Worm (Caenorhabditis elegans) whole organism, mixed stage, embryonic: ENCODE measurements around the gene dlat-1.

Experiments
- M03D4.4 ChIP-seq: sonication (generic microtip); optimal IDR thresholded peaks from 2 replicates; lab custom pipeline; 2017; ENCODE audit warnings: mild to moderate bottlenecking, missing genetic modification characterization, missing compliant biosample characterization
- bed-3 ChIP-seq: fragments of 200-800 bp; sonication (Bioruptor generic); optimal IDR thresholded peaks from 3 replicates; lab custom pipeline; 2018; ENCODE audit warnings: mild to moderate bottlenecking, missing genetic modification characterization, moderate library complexity, missing compliant biosample characterization
- ceh-39 ChIP-seq: fragments of 150-350 bp; optimal IDR thresholded peaks from 2 replicates; lab custom pipeline; 2014; ENCODE audit warnings: missing biosample characterization, missing genetic modification characterization
- ceh-43 ChIP-seq: fragments of 200-800 bp; sonication (Bioruptor generic); optimal IDR thresholded peaks from 2 replicates; lab custom pipeline; 2018; ENCODE audit warnings: mild to moderate bottlenecking, missing genetic modification characterization, moderate library complexity, missing compliant biosample characterization
- ceh-83 ChIP-seq: fragments of 200-800 bp; sonication (Bioruptor generic); optimal IDR thresholded peaks from 2 replicates; lab custom pipeline; 2018; ENCODE audit warnings: mild to moderate bottlenecking, missing genetic modification characterization, missing compliant biosample characterization
- ces-1 ChIP-seq: fragments of 150-350 bp; optimal IDR thresholded peaks from 2 replicates; lab custom pipeline; 2014; ENCODE audit warnings: missing biosample characterization, missing genetic modification reagents, missing genetic modification characterization
- cnd-1 ChIP-seq: fragments of 200-800 bp; sonication (Bioruptor generic); optimal IDR thresholded peaks from 2 replicates; lab custom pipeline; 2018; ENCODE audit warnings: mild to moderate bottlenecking, missing genetic modification characterization, missing compliant biosample characterization
- elt-1 ChIP-seq: sonication (generic microtip); optimal IDR thresholded peaks from 2 replicates; lab custom pipeline; 2017; ENCODE audit warnings: missing genetic modification characterization, mild to moderate bottlenecking, missing compliant biosample characterization, antibody characterized with exemption, moderate library complexity, borderline replicate concordance; ENCODE audit not compliant: insufficient read depth
- elt-3 ChIP-seq: fragments of 150-350 bp; optimal IDR thresholded peaks from 2 replicates; lab custom pipeline; 2014; ENCODE audit warnings: missing biosample characterization, missing genetic modification characterization
- flh-1 ChIP-seq: fragments of 200-800 bp; sonication (Bioruptor generic); optimal IDR thresholded peaks from 2 replicates; lab custom pipeline; 2018; ENCODE audit warnings: mild to moderate bottlenecking, missing genetic modification characterization, moderate library complexity, missing compliant biosample characterization
- ham-2 ChIP-seq: fragments of 200-800 bp; sonication (Bioruptor generic); optimal IDR thresholded peaks from 2 replicates; lab custom pipeline; 2018; ENCODE audit warnings: mild to moderate bottlenecking, missing genetic modification characterization, missing compliant biosample characterization
- lin-13 ChIP-seq: fragments of 150-350 bp; optimal IDR thresholded peaks from 2 replicates; lab custom pipeline; 2014; ENCODE audit warnings: missing biosample characterization, missing genetic modification characterization
- lin-32 ChIP-seq: fragments of 200-800 bp; sonication (Bioruptor generic); optimal IDR thresholded peaks from 2 replicates; lab custom pipeline; 2018; ENCODE audit warnings: mild to moderate bottlenecking, missing genetic modification characterization, missing compliant biosample characterization
- lsy-2 ChIP-seq: fragments of 150-350 bp; optimal IDR thresholded peaks from 2 replicates; lab custom pipeline; 2014; ENCODE audit warnings: missing biosample characterization, missing genetic modification characterization
- mab-5 ChIP-seq: fragments of 150-350 bp; optimal IDR thresholded peaks from 2 replicates; lab custom pipeline; 2014; ENCODE audit warnings: missing biosample characterization, missing genetic modification characterization
- mep-1 ChIP-seq: fragments of 150-350 bp; optimal IDR thresholded peaks from 2 replicates; lab custom pipeline; 2017; ENCODE audit warnings: missing biosample characterization, missing genetic modification reagents, missing genetic modification characterization, inconsistent platforms
- mls-2 ChIP-seq: sonication (generic microtip); optimal IDR thresholded peaks from 2 replicates; lab custom pipeline; 2016; ENCODE audit warnings: mild to moderate bottlenecking, missing genetic modification characterization, moderate library complexity, missing compliant biosample characterization
- nhr-12 ChIP-seq: fragments of 150-350 bp; optimal IDR thresholded peaks from 2 replicates; lab custom pipeline; 2014; ENCODE audit warnings: missing biosample characterization, missing genetic modification characterization
- nhr-2 ChIP-seq: fragments of 150-350 bp; optimal IDR thresholded peaks from 2 replicates; lab custom pipeline; 2014; ENCODE audit warnings: missing biosample characterization, missing genetic modification characterization
- nhr-237 ChIP-seq: fragments of 150-350 bp; optimal IDR thresholded peaks from 2 replicates; lab custom pipeline; 2014; ENCODE audit warnings: missing biosample characterization, missing genetic modification characterization
- nhr-28 ChIP-seq: fragments of 150-350 bp; optimal IDR thresholded peaks from 2 replicates; lab custom pipeline; 2014; ENCODE audit warnings: missing biosample characterization, missing genetic modification characterization
- pha-4 ChIP-seq: fragments of 150-350 bp; optimal IDR thresholded peaks from 2 replicates; lab custom pipeline; 2018; ENCODE audit warnings: missing biosample characterization, missing genetic modification reagents, missing genetic modification characterization
- sem-2 ChIP-seq: fragments of 200-800 bp; sonication (Bioruptor generic); optimal IDR thresholded peaks from 2 replicates; lab custom pipeline; 2018; ENCODE audit warnings: mild to moderate bottlenecking, missing genetic modification characterization, missing compliant biosample characterization
- tbx-8 ChIP-seq: fragments of 200-800 bp; sonication (Bioruptor generic); optimal IDR thresholded peaks from 2 replicates; lab custom pipeline; 2018; ENCODE audit warnings: mild to moderate bottlenecking, missing genetic modification characterization, moderate library complexity, missing compliant biosample characterization
- unc-120 ChIP-seq: sonication (generic microtip); optimal IDR thresholded peaks from 2 replicates; lab custom pipeline; 2017; ENCODE audit warnings: missing genetic modification characterization, missing compliant biosample characterization; ENCODE audit not compliant: poor library complexity, severe bottlenecking
- unc-39 ChIP-seq: fragments of 150-350 bp; optimal IDR thresholded peaks from 2 replicates; lab custom pipeline; 2014; ENCODE audit warnings: missing biosample characterization, missing genetic modification characterization
- unc-62 ChIP-seq: fragments of 150-350 bp; optimal IDR thresholded peaks from 2 replicates; lab custom pipeline; 2014; ENCODE audit warnings: missing biosample characterization, missing genetic modification reagents, missing genetic modification characterization
- zip-8 ChIP-seq: fragments of 150-350 bp; optimal IDR thresholded peaks from 2 replicates; lab custom pipeline; 2014; ENCODE audit warnings: missing biosample characterization, missing genetic modification characterization
- ztf-11 ChIP-seq: fragments of 150-350 bp; optimal IDR thresholded peaks from 2 replicates; lab custom pipeline; 2014; ENCODE audit warnings: missing biosample characterization, missing genetic modification characterization

dlat-1 gene

DNA sequence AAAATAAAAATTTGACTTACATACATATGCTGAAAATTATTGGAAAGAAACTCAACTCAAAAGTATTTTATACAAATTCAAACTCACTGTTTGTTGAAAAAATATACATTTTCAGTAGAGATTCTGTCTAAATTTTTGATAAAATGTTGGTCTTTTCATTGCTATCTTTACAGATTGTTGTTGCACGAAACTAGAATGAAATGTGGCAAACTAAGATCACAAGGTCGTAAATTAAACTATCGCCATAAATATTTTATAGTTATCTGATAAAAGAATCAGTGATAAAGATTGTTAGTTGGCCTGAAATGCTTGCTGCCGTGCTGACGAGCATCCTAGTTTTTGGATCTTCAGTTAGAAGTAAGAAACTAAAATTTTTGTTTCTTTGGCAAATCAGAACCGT, 31.9 kb upstream of the dlat-1 start, which contains the start of gene clec-55:
TSS of gene clec-55 (plus strand) at position 301 of the 400 bp plus-strand sequence.
- TF ChIP-seq unc-62 (GFP tag; lab: Kevin White, UChicago), result no peak
- no peak for TF ChIP-seq mls-2 (tag; lab: Kevin White, UChicago)
- no peak for TF ChIP-seq lin-13 (tag; lab: Kevin White, UChicago)
- no peak for TF ChIP-seq ces-1
- TF ChIP-seq ceh-39 (tag; lab: Kevin White, UChicago), result no peak
- TF ChIP-seq nhr-2 (tag; lab: Kevin White, UChicago), result no peak
- TF ChIP-seq unc-39 (tag; lab: Kevin White, UChicago), result no peak
- TF ChIP-seq nhr-237, result no peak
- no peak for TF ChIP-seq mab-5 (tag; lab: Kevin White, UChicago)
- no peak for TF ChIP-seq pha-4 (tag; lab: Kevin White, UChicago)

DNA sequence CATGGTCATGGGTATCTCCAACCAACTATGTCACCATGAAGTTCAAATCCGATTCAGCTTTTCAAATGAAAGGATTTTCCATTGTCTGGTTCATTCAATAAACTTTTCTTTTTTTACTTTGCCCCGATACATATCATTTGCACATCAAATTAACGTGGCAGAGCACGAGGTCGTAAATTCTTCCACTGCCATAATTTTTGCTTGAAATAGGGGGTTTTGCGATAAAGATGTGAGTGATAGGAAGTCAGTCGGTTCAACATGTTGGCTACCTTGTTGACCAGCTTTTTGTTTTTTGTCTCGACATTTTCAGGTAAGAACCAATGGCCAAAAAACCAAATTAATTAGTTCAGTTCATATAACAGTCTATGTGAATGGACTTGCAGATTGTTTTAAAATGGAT, 29.6 kb upstream of the dlat-1 start, which contains the start of gene clec-54:
TSS of gene clec-54 (plus strand) at position 224 of the 400 bp plus-strand sequence.
- TF ChIP-seq zip-8 (tag; lab: Kevin White, UChicago), result no peak
- TF ChIP-seq bed-3 (GFP tag; lab: Kevin White, UChicago), result no peak
- TF ChIP-seq ceh-43 (GFP tag; lab: Kevin White, UChicago), result no peak
- TF ChIP-seq mep-1 (tag; lab: Kevin White, UChicago), result no peak
- no peak for TF ChIP-seq M03D4.4 (tag; lab: Kevin White, UChicago)

DNA sequence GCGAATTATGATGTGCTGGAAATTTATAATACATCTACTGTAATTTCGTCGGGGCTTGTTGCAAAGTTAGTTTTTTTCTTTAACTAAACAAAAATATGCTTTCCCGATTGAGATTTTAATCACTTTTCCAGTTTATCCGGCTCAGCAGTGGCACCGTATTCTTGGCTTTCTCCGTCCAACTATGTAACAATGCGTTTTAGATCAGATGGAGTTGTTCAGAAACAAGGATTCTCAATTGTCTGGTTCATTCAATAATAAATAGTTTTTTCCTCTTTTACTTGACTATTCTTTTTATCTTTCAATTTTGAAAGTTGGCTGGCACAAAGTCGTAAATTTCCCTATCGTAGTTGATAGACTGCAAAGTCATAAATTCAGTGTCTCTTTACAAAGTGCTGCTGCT, 27.0 kb upstream of the dlat-1 start, which contains the start of gene clec-56:
TSS of gene clec-56 (plus strand) at position 301 of the 400 bp plus-strand sequence.
- no peak for TF ChIP-seq elt-3 (tag; lab: Kevin White, UChicago)
- TF ChIP-seq nhr-28 (tag; lab: Kevin White, UChicago), result no peak
- no peak for TF ChIP-seq tbx-8 (GFP tag; lab: Kevin White, UChicago)
- no peak for TF ChIP-seq ceh-39 (tag; lab: Kevin White, UChicago)
- TF ChIP-seq ceh-43 (GFP tag; lab: Kevin White, UChicago), result no peak
- no peak for TF ChIP-seq cnd-1
- TF ChIP-seq ceh-83 (GFP tag; lab: Kevin White, UChicago), result no peak
- no peak for TF ChIP-seq unc-39 (tag; lab: Kevin White, UChicago)
- no peak for TF ChIP-seq lsy-2 (tag; lab: Kevin White, UChicago)
- no peak for TF ChIP-seq ces-1
- TF ChIP-seq lin-32, result no peak
- TF ChIP-seq nhr-12 (tag; lab: Kevin White, UChicago), result no peak
- TF ChIP-seq ztf-11 (tag; lab: Kevin White, UChicago), result no peak
- no peak for TF ChIP-seq pha-4 (tag; lab: Kevin White, UChicago)
- TF ChIP-seq mls-2 (tag; lab: Kevin White, UChicago), result no peak
- TF ChIP-seq flh-1 (GFP tag; lab: Kevin White, UChicago), result no peak
- TF ChIP-seq ham-2 (GFP tag; lab: Kevin White, UChicago), result no peak
- no peak for TF ChIP-seq bed-3 (GFP tag; lab: Kevin White, UChicago)
- no peak for TF ChIP-seq unc-120
- TF ChIP-seq mep-1 (tag; lab: Kevin White, UChicago), result no peak

DNA sequence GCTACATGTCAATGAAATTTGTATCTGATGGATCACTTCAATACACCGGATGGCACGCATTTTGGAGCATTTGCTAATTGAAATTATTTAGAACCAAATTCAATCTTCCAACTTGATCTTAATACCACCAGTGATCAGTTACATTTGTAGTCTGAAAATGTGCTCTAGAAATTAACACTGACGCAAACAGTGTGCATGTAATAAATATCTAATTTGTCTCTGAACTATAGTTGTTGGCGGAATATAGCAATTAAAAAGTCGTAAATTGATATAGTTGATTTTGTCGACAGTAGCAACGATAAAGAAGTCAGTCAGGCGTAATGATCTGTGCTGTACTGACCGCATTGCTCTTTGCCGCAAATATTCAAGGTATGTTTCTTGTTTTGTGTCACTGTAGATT, 25.1 kb upstream of the dlat-1 start, which contains the start of gene clec-227:
TSS of gene clec-227 (plus strand) at position 301 of the 400 bp plus-strand sequence.
- TF ChIP-seq nhr-2 (tag; lab: Kevin White, UChicago), result no peak
- no peak for TF ChIP-seq lin-13 (tag; lab: Kevin White, UChicago)
- TF ChIP-seq sem-2 (GFP tag; lab: Kevin White, UChicago), result no peak
- TF ChIP-seq, all 35 proteins: peak for 0

DNA sequence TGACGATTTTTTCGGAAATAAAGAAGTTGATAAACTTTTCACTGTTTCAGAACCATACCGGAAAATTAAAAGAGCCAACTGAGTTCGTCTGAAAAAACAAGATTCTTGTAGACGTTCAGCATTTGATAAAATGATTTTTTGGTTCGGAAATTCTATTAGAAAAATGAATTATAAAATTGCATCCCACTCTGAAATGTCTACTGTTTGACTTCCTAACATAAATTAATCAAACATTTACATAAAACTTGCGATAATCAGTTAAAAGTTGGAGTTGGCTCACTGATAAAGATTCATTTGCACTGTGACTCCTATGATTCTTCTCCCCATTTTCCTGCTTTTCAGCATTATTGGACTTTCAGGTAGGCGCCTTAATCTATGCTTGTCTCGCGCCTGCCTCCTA, 21.8 kb upstream of the dlat-1 start, which contains the start of gene clec-57:
TSS of gene clec-57 (plus strand) at position 301 of the 400 bp plus-strand sequence.
- TF ChIP-seq elt-1 (tag; lab: Kevin White, UChicago) (no peak), tbx-8 (GFP tag; lab: Kevin White, UChicago) (no peak), lin-32 (no peak), ham-2 (GFP tag; lab: Kevin White, UChicago) (no peak), unc-120 (no peak), sem-2 (GFP tag; lab: Kevin White, UChicago) (no peak), lin-13 (tag; lab: Kevin White, UChicago) (no peak), nhr-237 (no peak), ces-1 (no peak)
- TF ChIP-seq, all 35 proteins: peak for 0
